Fruit fly (Drosophila melanogaster): ENCODE measurements around the gene Cpr67Fb.

Cpr67Fb gene

dm6 chr3L:10928801-10929200 is 34.8 kb downstream of the Cpr67Fb start (continued):
- TF ChIP-seq Met (GFP tag; optimal IDR thresholded peaks at IDR 0.05) (peak; percentile 30), CG8119 (GFP tag; IDR thresholded peaks at IDR 0.05) (peak; percentile 51; the same call in 2 of the 3 replicates), spab (GFP tag; optimal IDR thresholded peaks at IDR 0.05) (peak; percentile 97), vri (GFP tag; optimal IDR thresholded peaks at IDR 0.05) (no peak), Gug (GFP tag; IDR thresholded peaks at IDR 0.05) (peak; percentile 78), Eip93F (GFP tag; optimal IDR thresholded peaks at IDR 0.05) (peak; percentile 33), fd85E (GFP tag; optimal IDR thresholded peaks at IDR 0.05) (peak; percentile 62), fkh (GFP tag; optimal IDR thresholded peaks at IDR 0.05) (no peak), svp (GFP tag) (peak; percentile 78), CG4318 (GFP tag; optimal IDR thresholded peaks at IDR 0.05) (peak; percentile 46), CG6163 (GFP tag; IDR thresholded peaks at IDR 0.05) (peak; percentile 87), Eip78C (GFP tag) (peak; percentile 88), achi (GFP tag; optimal IDR thresholded peaks at IDR 0.05) (peak; percentile 43)

DNA sequence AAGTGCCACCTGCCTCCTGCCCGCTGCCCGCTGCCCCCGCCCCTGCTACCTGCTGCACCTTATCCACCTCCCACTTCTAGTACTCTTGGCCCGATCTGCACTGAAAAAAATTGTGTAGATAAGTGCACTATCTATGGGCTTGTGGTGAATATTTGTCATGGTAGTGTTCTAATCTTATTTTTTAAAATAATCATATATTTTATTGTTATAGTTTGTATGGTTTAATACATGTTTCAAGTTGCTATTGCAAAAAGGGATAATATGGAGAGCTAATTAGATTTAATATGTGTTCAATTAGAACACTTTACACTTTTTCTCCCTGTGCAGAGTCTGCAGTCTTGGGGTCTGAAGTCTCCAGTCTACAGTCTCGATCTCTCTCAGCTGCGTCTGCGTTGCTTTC is 37.5 kb downstream of the Cpr67Fb start:
- TF ChIP-seq CG11762 (GFP tag; optimal IDR thresholded peaks at IDR 0.05; ENCODE audit: insufficient read depth) (peak; percentile 34), CG4318 (GFP tag; optimal IDR thresholded peaks at IDR 0.05) (peak; percentile 79), OdsH (GFP tag; optimal IDR thresholded peaks at IDR 0.05) (peak; percentile 69), Hr4 (GFP tag; optimal IDR thresholded peaks at IDR 0.05) (peak; percentile 61), fkh (GFP tag; optimal IDR thresholded peaks at IDR 0.05) (no peak), CG15336 (GFP tag; IDR thresholded peaks at IDR 0.05) (peak; percentile 88), pdm3 (GFP tag; optimal IDR thresholded peaks at IDR 0.05) (peak; percentile 63), dsx (GFP tag; optimal IDR thresholded peaks at IDR 0.05; ENCODE audit: poor library complexity, severe bottlenecking) (peak; percentile 63), Sox15 (GFP tag; optimal IDR thresholded peaks at IDR 0.05) (no peak), CG6792 (GFP tag; optimal IDR thresholded peaks at IDR 0.05) (peak; percentile 47), acj6 (GFP tag; optimal IDR thresholded peaks at IDR 0.05) (peak; percentile 71), CG8319 (GFP tag; optimal IDR thresholded peaks at IDR 0.05) (no peak), cyc (GFP tag; optimal IDR thresholded peaks at IDR 0.05) (no peak), spab (GFP tag; optimal IDR thresholded peaks at IDR 0.05) (peak; percentile 69), Sox14 (GFP tag; optimal IDR thresholded peaks at IDR 0.05) (peak; percentile 52), svp (GFP tag) (peak; percentile 53), CG16779 (tag; optimal IDR thresholded peaks at IDR 0.05) (peak; percentile 68), CG10631 (GFP tag; optimal IDR thresholded peaks at IDR 0.05) (peak; percentile 85), Eip93F (GFP tag; optimal IDR thresholded peaks at IDR 0.05) (no peak), CG32006 (GFP tag; optimal IDR thresholded peaks at IDR 0.05) (peak; percentile 89), CG6163 (GFP tag; IDR thresholded peaks at IDR 0.05) (peak; percentile 72), CG9139 (GFP tag; optimal IDR thresholded peaks at IDR 0.05) (peak; percentile 50), CG6854 (GFP tag; optimal IDR thresholded peaks at IDR 0.05) (no peak), dac (GFP tag; optimal IDR thresholded peaks at IDR 0.05) (peak; percentile 53), Lpt (GFP tag; optimal IDR thresholded peaks at IDR 0.05) (peak; percentile 69), CG10669 (GFP tag; optimal IDR thresholded peaks at IDR 0.05) (peak; percentile 64), Sox102F (GFP tag; optimal IDR thresholded peaks at IDR 0.05) (no peak), CG8119 (GFP tag; IDR thresholded peaks at IDR 0.05) (peak; percentile 89), CG8632 (GFP tag; optimal IDR thresholded peaks at IDR 0.05) (peak; percentile 43), Hr38 (GFP tag; optimal IDR thresholded peaks at IDR 0.05) (no peak), Ets21C (GFP tag; optimal IDR thresholded peaks at IDR 0.05) (no peak), lz (GFP tag; optimal IDR thresholded peaks at IDR 0.05) (no peak), net (GFP tag; optimal IDR thresholded peaks at IDR 0.05) (peak; percentile 76), CG6808 (GFP tag; optimal IDR thresholded peaks at IDR 0.05) (peak; percentile 61), salr (GFP tag; optimal IDR thresholded peaks at IDR 0.05) (peak; percentile 44 to 69), CG34406 (GFP tag; optimal IDR thresholded peaks at IDR 0.05) (peak; percentile 23), esn (GFP tag; optimal IDR thresholded peaks at IDR 0.05) (peak; percentile 1), CG1621 (tag; optimal IDR thresholded peaks at IDR 0.05) (peak; percentile 55), CG31627 (GFP tag; optimal IDR thresholded peaks at IDR 0.05) (no peak), vri (GFP tag; optimal IDR thresholded peaks at IDR 0.05) (no peak), Blimp-1 (GFP tag; optimal IDR thresholded peaks at IDR 0.05) (no peak), achi (GFP tag; optimal IDR thresholded peaks at IDR 0.05) (peak; percentile 83), fd59A (GFP tag; optimal IDR thresholded peaks at IDR 0.05) (peak; percentile 74), CG3919 (GFP tag; optimal IDR thresholded peaks at IDR 0.05) (peak; percentile 53), CG11294 (GFP tag; IDR thresholded peaks at IDR 0.05) (peak; percentile 80), fd85E (GFP tag; optimal IDR thresholded peaks at IDR 0.05) (no peak)

All from whole organism, prepupa.